Worm (Caenorhabditis elegans): ENCODE data around the gene sek-1.

sek-1 gene

DNA sequence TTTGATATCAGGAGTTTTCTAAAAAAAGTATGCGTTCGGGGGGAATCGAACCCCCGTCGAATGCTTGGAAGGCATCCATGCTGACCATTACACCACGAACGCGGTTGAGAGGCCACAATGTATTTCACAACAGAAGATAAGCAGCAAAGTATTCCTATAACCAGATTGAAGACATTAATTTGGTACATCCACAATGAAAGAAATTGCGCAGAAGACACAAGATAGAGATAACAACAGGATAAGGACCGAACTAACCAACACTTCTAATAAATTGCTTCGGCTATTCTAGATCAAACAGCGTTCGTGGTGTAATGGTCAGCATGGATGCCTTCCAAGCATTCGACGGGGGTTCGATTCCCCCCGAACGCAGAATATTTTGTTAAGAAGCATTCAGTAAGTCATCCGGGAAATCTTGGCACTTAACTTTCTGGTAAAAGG is 22.2 kb upstream of the sek-1 start:
- no peak for TF ChIP-seq elt-3 (tag; optimal IDR thresholded peaks at IDR 0.05)
- TF ChIP-seq ceh-39 (tag; optimal IDR thresholded peaks at IDR 0.05), result no peak
- peak; percentile 62 for TF ChIP-seq ceh-83 (GFP tag; optimal IDR thresholded peaks at IDR 0.05)
- TF ChIP-seq sem-2 (GFP tag; optimal IDR thresholded peaks at IDR 0.05), result peak; percentile 19
- TF ChIP-seq nhr-76 (tag; optimal IDR thresholded peaks at IDR 0.05), result no peak
- peak; percentile 28 for TF ChIP-seq lin-32 (GFP tag; optimal IDR thresholded peaks at IDR 0.05)
- TF ChIP-seq tbx-8 (GFP tag; optimal IDR thresholded peaks at IDR 0.05), result peak; percentile 26
- TF ChIP-seq nhr-237 (tag; optimal IDR thresholded peaks at IDR 0.05), result no peak
- peak; percentile 46 for TF ChIP-seq cnd-1 (tag; optimal IDR thresholded peaks at IDR 0.05)
- TF ChIP-seq pha-4 (tag; optimal IDR thresholded peaks at IDR 0.05), result no peak
- no peak for TF ChIP-seq ces-1 (GFP tag; optimal IDR thresholded peaks at IDR 0.05)
- TF ChIP-seq zip-8 (tag; optimal IDR thresholded peaks at IDR 0.05), result no peak
- no peak for TF ChIP-seq hlh-1 (tag; optimal IDR thresholded peaks at IDR 0.05)
- peak; percentile 69 for TF ChIP-seq M03D4.4 (tag; optimal IDR thresholded peaks at IDR 0.05)
- TF ChIP-seq drap-1 (GFP tag; optimal IDR thresholded peaks at IDR 0.05), result peak; percentile 20
- TF ChIP-seq bed-3 (GFP tag; optimal IDR thresholded peaks at IDR 0.05), result no peak
- TF ChIP-seq ham-2 (GFP tag; optimal IDR thresholded peaks at IDR 0.05), result peak; percentile 51
- TF ChIP-seq mls-2 (tag; optimal IDR thresholded peaks at IDR 0.05), result peak; percentile 19
- peak; percentile 6 for TF ChIP-seq ceh-43 (GFP tag; optimal IDR thresholded peaks at IDR 0.05)
- TF ChIP-seq unc-120 (tag; optimal IDR thresholded peaks at IDR 0.05; ENCODE audit: poor library complexity, severe bottlenecking), result peak; percentile 41
- peak; percentile 48 for TF ChIP-seq sptf-1 (tag; optimal IDR thresholded peaks at IDR 0.05)
- TF ChIP-seq ztf-11 (tag; optimal IDR thresholded peaks at IDR 0.05), result no peak

DNA sequence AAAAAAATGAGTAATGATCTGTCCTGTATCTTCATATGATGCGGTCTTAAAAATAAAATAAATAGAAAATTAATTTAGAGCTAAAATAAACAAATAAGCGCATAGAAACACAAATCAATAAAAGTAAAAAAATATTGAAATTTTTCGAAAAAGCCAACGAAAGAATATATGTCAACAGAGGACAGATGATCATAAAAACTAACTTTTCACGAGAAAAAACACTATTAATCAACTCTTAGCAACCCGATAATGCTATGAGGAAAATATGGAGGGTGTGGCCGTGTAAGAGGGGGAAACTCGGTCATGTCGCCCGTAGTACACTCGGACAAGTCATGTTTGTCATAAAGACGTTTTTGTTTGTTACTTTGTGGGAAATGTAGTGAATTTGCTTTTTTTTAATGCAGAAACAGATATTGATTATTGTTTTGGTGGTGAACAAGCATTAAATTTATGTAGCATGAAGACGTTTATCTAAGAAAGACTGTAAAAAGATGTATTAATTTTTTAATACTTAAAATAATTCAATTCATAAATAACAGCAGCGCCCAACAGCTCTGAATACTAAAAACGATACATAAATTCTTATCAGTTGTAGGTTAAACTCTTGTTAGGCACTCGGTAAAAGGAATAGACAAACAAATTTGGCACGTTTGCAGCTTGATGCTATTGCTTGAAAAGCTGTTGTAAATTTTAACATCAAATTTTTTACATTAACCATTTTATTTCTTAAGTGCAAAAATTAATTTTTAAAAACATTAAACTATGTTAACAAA is 18.1 kb upstream of the sek-1 start, which contains the start of gene adm-4:
Gene adm-4, minus strand, starts transcription at position 51 of the 773 bp plus-strand sequence.
- TF ChIP-seq hlh-1 (tag; optimal IDR thresholded peaks at IDR 0.05) (no peak), mep-1 (tag; optimal IDR thresholded peaks at IDR 0.05) (no peak), tbx-8 (GFP tag; optimal IDR thresholded peaks at IDR 0.05) (no peak), nhr-237 (tag; optimal IDR thresholded peaks at IDR 0.05) (no peak), ces-1 (GFP tag; optimal IDR thresholded peaks at IDR 0.05) (peak; percentile 17), lsy-2 (tag; optimal IDR thresholded peaks at IDR 0.05) (no peak)

DNA sequence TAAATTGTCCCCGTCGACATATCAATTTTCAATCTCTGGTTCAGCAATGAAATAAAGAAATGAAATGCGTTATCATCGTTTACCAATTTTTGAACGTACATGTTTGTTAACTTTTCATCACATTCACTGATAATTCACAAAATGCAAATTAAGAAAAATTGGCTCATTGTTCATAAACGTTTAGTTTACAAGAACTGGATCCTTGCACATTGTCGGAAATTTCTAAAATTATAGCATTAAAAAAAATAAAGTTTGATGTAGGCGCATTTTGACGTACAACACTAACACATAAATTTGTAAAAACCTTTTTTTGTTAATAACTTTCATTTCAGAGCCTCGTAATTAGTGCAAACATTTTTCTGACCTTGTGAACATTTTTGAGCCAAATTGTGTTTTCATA is 16.9 kb upstream of the sek-1 start, which contains the start of gene gpx-7:
Gene gpx-7, minus strand, starts transcription at position 101 of the 400 bp plus-strand sequence.
- TF ChIP-seq pha-4 (tag; optimal IDR thresholded peaks at IDR 0.05) (no peak), nhr-12 (tag; optimal IDR thresholded peaks at IDR 0.05) (no peak), snpc-4 (tag; optimal IDR thresholded peaks at IDR 0.05) (no peak), hlh-1 (tag; optimal IDR thresholded peaks at IDR 0.05) (no peak), unc-62 (GFP tag; optimal IDR thresholded peaks at IDR 0.05) (no peak), lin-13 (tag; optimal IDR thresholded peaks at IDR 0.05) (no peak), elt-3 (tag; optimal IDR thresholded peaks at IDR 0.05) (no peak), mls-2 (tag; optimal IDR thresholded peaks at IDR 0.05) (no peak), ceh-43 (GFP tag; optimal IDR thresholded peaks at IDR 0.05) (no peak), unc-39 (tag; optimal IDR thresholded peaks at IDR 0.05) (no peak), lin-32 (GFP tag; optimal IDR thresholded peaks at IDR 0.05) (no peak), elt-1 (tag; optimal IDR thresholded peaks at IDR 0.05; ENCODE audit: borderline replicate concordance, insufficient read depth) (no peak), drap-1 (GFP tag; optimal IDR thresholded peaks at IDR 0.05) (no peak), bed-3 (GFP tag; optimal IDR thresholded peaks at IDR 0.05) (no peak), flh-1 (GFP tag; optimal IDR thresholded peaks at IDR 0.05) (no peak), ceh-83 (GFP tag; optimal IDR thresholded peaks at IDR 0.05) (no peak), ztf-11 (tag; optimal IDR thresholded peaks at IDR 0.05) (no peak), mab-5 (tag; optimal IDR thresholded peaks at IDR 0.05) (no peak), tbx-8 (GFP tag; optimal IDR thresholded peaks at IDR 0.05) (no peak)

DNA sequence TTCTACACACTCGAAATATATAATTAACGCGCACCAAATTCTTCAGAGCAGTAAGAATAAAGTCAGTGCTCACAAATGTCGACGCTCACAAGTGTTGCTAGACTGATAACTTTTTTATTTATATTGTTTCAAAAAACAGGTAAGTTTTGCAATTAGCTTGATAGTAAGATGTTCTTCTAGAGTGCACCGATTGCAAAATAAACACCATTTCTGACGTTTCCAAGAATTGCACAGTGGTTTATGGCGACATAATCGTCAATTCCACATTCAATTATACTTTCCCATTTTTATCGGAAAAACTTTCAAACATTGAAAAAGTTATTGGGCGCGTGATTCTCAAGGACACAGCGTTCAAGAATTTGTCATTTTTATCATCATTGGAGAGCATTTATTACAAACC is 16.2 kb upstream of the sek-1 start:
- TF ChIP-seq bed-3 (GFP tag; optimal IDR thresholded peaks at IDR 0.05), result no peak
- TF ChIP-seq tbx-8 (GFP tag; optimal IDR thresholded peaks at IDR 0.05), result no peak
- TF ChIP-seq sptf-1 (tag; optimal IDR thresholded peaks at IDR 0.05), result no peak
- TF ChIP-seq cnd-1 (tag; optimal IDR thresholded peaks at IDR 0.05), result no peak
- TF ChIP-seq unc-120 (tag; optimal IDR thresholded peaks at IDR 0.05; ENCODE audit: poor library complexity, severe bottlenecking), result no peak
- no peak for TF ChIP-seq mep-1 (tag; optimal IDR thresholded peaks at IDR 0.05)
- TF ChIP-seq mls-2 (tag; optimal IDR thresholded peaks at IDR 0.05), result no peak
- TF ChIP-seq hlh-1 (tag; optimal IDR thresholded peaks at IDR 0.05), result no peak
- TF ChIP-seq nhr-12 (tag; optimal IDR thresholded peaks at IDR 0.05), result no peak
- TF ChIP-seq ces-1 (GFP tag; optimal IDR thresholded peaks at IDR 0.05), result no peak

Measured in whole organism, mixed stage, embryonic.